Worm (Caenorhabditis elegans) whole organism, late embryonic: ENCODE measurements around the gene dpy-11.

Experiments
- ceh-31 ChIP-seq: sonication (generic microtip); optimal IDR thresholded peaks from 2 replicates; lab custom pipeline; 2016; ENCODE audit warnings: missing genetic modification characterization, missing compliant biosample characterization
- gmeb-2 ChIP-seq: sonication (generic microtip); optimal IDR thresholded peaks from 2 replicates; lab custom pipeline; 2016; ENCODE audit warnings: missing genetic modification characterization, inconsistent platforms, missing compliant biosample characterization
- mec-3 ChIP-seq: sonication (generic microtip); optimal IDR thresholded peaks from 2 replicates; lab custom pipeline; 2016; ENCODE audit warnings: borderline replicate concordance, missing genetic modification characterization, missing compliant biosample characterization

DNA sequence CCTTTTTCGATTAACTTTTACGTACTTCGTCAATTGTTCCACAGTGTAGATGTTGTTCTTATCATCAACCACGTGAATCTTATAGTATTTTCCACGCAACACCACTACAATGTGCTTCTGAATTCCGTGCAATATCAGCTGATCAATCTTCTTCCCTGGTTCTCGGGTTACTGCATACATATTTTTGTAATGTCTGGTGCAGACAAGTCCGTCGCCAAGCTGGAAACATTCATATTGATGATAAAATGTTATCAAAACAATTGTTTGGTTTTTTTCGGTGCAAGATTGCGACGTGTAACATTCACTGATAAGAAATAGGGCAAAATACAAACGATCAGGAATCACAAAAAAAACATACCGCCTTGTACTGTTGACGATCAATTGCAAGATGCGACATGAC is 22.5 kb downstream of the dpy-11 start:
- no peak for TF ChIP-seq ceh-31 (tag; lab: Kevin White, UChicago)
- no peak for TF ChIP-seq mec-3 (tag; lab: Kevin White, UChicago)
- TF ChIP-seq gmeb-2, result no peak
